Worm (Caenorhabditis elegans) whole organism, late embryonic: ENCODE measurements around the gene cdc-73.

ENCODE experiments used
- T23F11.4 ChIP-seq: fragments of 200-800 bp; sonication (Bioruptor generic); optimal IDR thresholded peaks from 2 replicates; lab custom pipeline; 2018; ENCODE audit warnings: mild to moderate bottlenecking, missing genetic modification characterization, missing compliant biosample characterization
- ceh-24 ChIP-seq: sonication (generic microtip); optimal IDR thresholded peaks from 2 replicates; lab custom pipeline; 2016; ENCODE audit warnings: mild to moderate bottlenecking, missing genetic modification characterization, missing compliant biosample characterization
- ceh-30 ChIP-seq: fragments of 150-350 bp; optimal IDR thresholded peaks from 2 replicates; lab custom pipeline; 2014; ENCODE audit warnings: missing biosample characterization, missing genetic modification characterization
- che-1 ChIP-seq: sonication (generic microtip); optimal IDR thresholded peaks from 2 replicates; lab custom pipeline; 2016; ENCODE audit warnings: mild to moderate bottlenecking, missing genetic modification characterization, missing compliant biosample characterization
- dve-1 ChIP-seq: sonication (generic microtip); optimal IDR thresholded peaks from 2 replicates; lab custom pipeline; 2017; ENCODE audit warnings: antibody characterized with exemption, mild to moderate bottlenecking, missing genetic modification characterization, missing compliant biosample characterization
- elt-2 ChIP-seq: sonication (generic microtip); optimal IDR thresholded peaks from 2 replicates; lab custom pipeline; 2016; ENCODE audit warnings: missing genetic modification reagents, missing genetic modification characterization, missing compliant biosample characterization
- lin-11 ChIP-seq: fragments of 200-800 bp; sonication (Bioruptor generic); optimal IDR thresholded peaks from 2 replicates; lab custom pipeline; 2018; ENCODE audit warnings: mild to moderate bottlenecking, missing genetic modification characterization, missing compliant biosample characterization
- nhr-11 ChIP-seq: fragments of 150-350 bp; optimal IDR thresholded peaks from 2 replicates; lab custom pipeline; 2014; ENCODE audit warnings: missing biosample characterization, missing genetic modification characterization
- sox-4 ChIP-seq: sonication (generic microtip); optimal IDR thresholded peaks from 2 replicates; lab custom pipeline; 2017; ENCODE audit warnings: mild to moderate bottlenecking, missing genetic modification characterization, inconsistent platforms, missing compliant biosample characterization

DNA sequence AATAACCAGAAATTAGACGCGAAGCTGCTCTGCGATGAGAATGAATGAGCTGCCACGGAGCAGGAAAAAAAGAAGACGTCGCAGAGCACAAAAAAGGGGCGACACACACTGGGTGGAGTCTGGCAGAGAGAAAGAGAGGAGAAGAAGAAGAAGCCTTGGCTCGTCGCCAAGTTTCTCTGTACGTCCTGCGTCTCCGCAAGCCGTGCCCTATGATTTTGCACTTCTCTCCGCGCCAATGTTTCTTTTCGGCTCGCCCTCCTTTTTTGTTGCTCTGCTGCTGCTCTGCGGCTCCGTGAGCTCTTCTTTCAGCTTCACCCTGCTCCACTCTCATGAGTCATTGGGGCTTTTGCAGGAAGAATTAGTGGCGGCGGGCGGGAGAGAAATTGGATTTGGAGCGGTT, 7.5 kb upstream of the cdc-73 start, which contains the start of gene hlh-30:
- no peak for TF ChIP-seq che-1
- TF ChIP-seq sox-4 (tag; lab: Kevin White, UChicago): no peak
- TF ChIP-seq nhr-11: no peak
- no peak for TF ChIP-seq T23F11.4 (GFP tag; lab: Kevin White, UChicago)
- no peak for TF ChIP-seq elt-2 (tag; lab: Kevin White, UChicago)
- no peak for TF ChIP-seq dve-1 (tag; lab: Kevin White, UChicago)
- TF ChIP-seq lin-11 (tag; lab: Kevin White, UChicago): no peak
- no peak for TF ChIP-seq ceh-30 (tag; lab: Kevin White, UChicago)
- TF ChIP-seq ceh-24: no peak
